Worm (Caenorhabditis elegans) whole organism, young adult: Measurements from ENCODE around the gene sad-1.

Experiments
- B0019.2 ChIP-seq: fragments of 200-800 bp; sonication (Bioruptor generic); conservative IDR thresholded peaks from 2 replicates; pipeline ENCODE4 v1.3.6; 2022; ENCODE audit warnings: missing genetic modification reagents, missing genetic modification characterization, missing compliant biosample characterization
- B0035.1 ChIP-seq: sonication (generic microtip); optimal IDR thresholded peaks from 2 replicates; lab custom pipeline; 2016; ENCODE audit warnings: missing genetic modification characterization, mild to moderate bottlenecking, missing compliant biosample characterization, missing genotype, missing genetic modification reagents
- B0336.3 ChIP-seq: fragments of 200-800 bp; sonication (Bioruptor generic); IDR thresholded peaks from 2 replicates; pipeline ENCODE4 v1.3.6; 2022; ENCODE audit warnings: missing genetic modification characterization, missing compliant biosample characterization
- D2030.7 ChIP-seq: fragments of 200-800 bp; sonication (Bioruptor generic); IDR thresholded peaks from 2 replicates; pipeline ENCODE4 v1.3.6; 2022; ENCODE audit warnings: missing genetic modification reagents, missing genetic modification characterization, missing compliant biosample characterization
- F10E7.11 ChIP-seq: sonication (generic microtip); optimal IDR thresholded peaks from 2 replicates; lab custom pipeline; 2017; ENCODE audit warnings: mild to moderate bottlenecking, missing genetic modification characterization, moderate library complexity, missing compliant biosample characterization
- F57C9.4 ChIP-seq: sonication (generic microtip); optimal IDR thresholded peaks from 2 replicates; lab custom pipeline; 2017; ENCODE audit warnings: mild to moderate bottlenecking, missing genetic modification characterization, missing compliant biosample characterization
- K11D2.4 ChIP-seq: fragments of 200-800 bp; sonication (Bioruptor generic); IDR thresholded peaks from 2 replicates; pipeline ENCODE4 v1.3.6; 2022; ENCODE audit warnings: missing genetic modification reagents, missing genetic modification characterization, missing compliant biosample characterization
- T07F8.4 ChIP-seq: sonication (generic microtip); optimal IDR thresholded peaks from 2 replicates; lab custom pipeline; 2016; ENCODE audit warnings: mild to moderate bottlenecking, missing genetic modification characterization, moderate library complexity, missing compliant biosample characterization
- Y67H2A.10 ChIP-seq: fragments of 200-800 bp; sonication (Bioruptor generic); conservative IDR thresholded peaks from 2 replicates; pipeline ENCODE4 v1.3.6; 2022; ENCODE audit warnings: missing genetic modification reagents, missing genetic modification characterization, missing compliant biosample characterization
- aptf-2 ChIP-seq: fragments of 200-800 bp; sonication (Bioruptor generic); conservative IDR thresholded peaks from 2 replicates; pipeline ENCODE4 v1.3.6; 2022; ENCODE audit warnings: missing genetic modification reagents, missing genetic modification characterization, missing compliant biosample characterization
- atf-7 ChIP-seq: sonication (generic microtip); optimal IDR thresholded peaks from 2 replicates; lab custom pipeline; 2017; ENCODE audit warnings: mild to moderate bottlenecking, missing genetic modification characterization, missing compliant biosample characterization
- athp-1 ChIP-seq: sonication (generic microtip); optimal IDR thresholded peaks from 2 replicates; lab custom pipeline; 2017; ENCODE audit warnings: mild to moderate bottlenecking, missing genetic modification characterization, missing compliant biosample characterization
- bed-1 ChIP-seq: fragments of 200-800 bp; sonication (Bioruptor generic); IDR thresholded peaks from 2 replicates; pipeline ENCODE4 v1.3.6; 2022; ENCODE audit warnings: missing genetic modification reagents, missing genetic modification characterization, missing compliant biosample characterization
- cebp-2 ChIP-seq: fragments of 200-800 bp; sonication (Bioruptor generic); IDR thresholded peaks from 2 replicates; pipeline ENCODE4 v1.3.6; 2022; ENCODE audit warnings: missing genetic modification characterization, missing compliant biosample characterization
- ceh-27 ChIP-seq: fragments of 200-800 bp; sonication (Bioruptor generic); optimal IDR thresholded peaks from 2 replicates; lab custom pipeline; 2018; ENCODE audit warnings: mild to moderate bottlenecking, missing genetic modification characterization, moderate library complexity, missing compliant biosample characterization
- ceh-79 ChIP-seq: sonication (generic microtip); optimal IDR thresholded peaks from 2 replicates; lab custom pipeline; 2017; ENCODE audit warnings: mild to moderate bottlenecking, missing genetic modification characterization, missing compliant biosample characterization
- chd-7 ChIP-seq: sonication (generic microtip); optimal IDR thresholded peaks from 2 replicates; lab custom pipeline; 2016; ENCODE audit warnings: mild to moderate bottlenecking, missing genetic modification characterization, moderate library complexity, missing compliant biosample characterization
- ets-4 ChIP-seq: fragments of 200-800 bp; sonication (Bioruptor generic); optimal IDR thresholded peaks from 2 replicates; lab custom pipeline; 2018; ENCODE audit warnings: mild to moderate bottlenecking, missing genetic modification characterization, missing compliant biosample characterization
- gei-17 ChIP-seq: fragments of 200-800 bp; sonication (Bioruptor generic); optimal IDR thresholded peaks from 2 replicates; lab custom pipeline; 2018; ENCODE audit warnings: mild to moderate bottlenecking, missing genetic modification characterization, missing compliant biosample characterization
- hlh-12 ChIP-seq: sonication (generic microtip); optimal IDR thresholded peaks from 2 replicates; lab custom pipeline; 2016; ENCODE audit warnings: missing genetic modification characterization, missing compliant biosample characterization
- hlh-26 ChIP-seq: fragments of 200-800 bp; sonication (Bioruptor generic); conservative IDR thresholded peaks from 2 replicates; pipeline ENCODE4 v1.3.6; 2022; ENCODE audit warnings: missing genetic modification reagents, missing genetic modification characterization, missing compliant biosample characterization
- hmg-1.2 ChIP-seq: fragments of 200-800 bp; sonication (Bioruptor generic); IDR thresholded peaks from 2 replicates; pipeline ENCODE4 v1.3.6; 2022; ENCODE audit warnings: missing genetic modification reagents, missing genetic modification characterization, missing compliant biosample characterization
- hsf-1 ChIP-seq: fragments of 200-800 bp; sonication (Bioruptor generic); IDR thresholded peaks from 2 replicates; pipeline ENCODE4 v1.3.6; 2022; ENCODE audit warnings: missing genetic modification reagents, missing genetic modification characterization, missing compliant biosample characterization
- let-526 ChIP-seq: fragments of 200-800 bp; sonication (Bioruptor generic); IDR thresholded peaks from 2 replicates; pipeline ENCODE4 v1.3.6; 2022; ENCODE audit warnings: missing genetic modification reagents, missing genetic modification characterization, missing compliant biosample characterization
- lin-35 ChIP-seq, 3 experiments: fragments of 150-350 bp in 2 of 3; sonication (generic microtip) in 1 of 3; optimal IDR thresholded peaks; 2 replicates each; lab custom pipeline; 2014 to 2018; ENCODE audit warnings: missing biosample characterization in 3 of 3, missing genetic modification characterization in 3 of 3, missing genetic modification reagents in 3 of 3
- lsl-1 ChIP-seq: fragments of 200-800 bp; sonication (Bioruptor generic); optimal IDR thresholded peaks from 2 replicates; lab custom pipeline; 2018; ENCODE audit warnings: mild to moderate bottlenecking, missing genetic modification characterization, moderate library complexity, missing compliant biosample characterization
- madf-10 ChIP-seq: sonication (generic microtip); optimal IDR thresholded peaks from 2 replicates; lab custom pipeline; 2016; ENCODE audit warnings: mild to moderate bottlenecking, missing genetic modification characterization, missing compliant biosample characterization
- mxl-1 ChIP-seq: sonication (generic microtip); optimal IDR thresholded peaks from 2 replicates; lab custom pipeline; 2016; ENCODE audit warnings: missing genetic modification characterization, missing compliant biosample characterization
- nfya-1 ChIP-seq: sonication (generic microtip); optimal IDR thresholded peaks from 2 replicates; lab custom pipeline; 2017; ENCODE audit warnings: antibody characterized with exemption, missing compliant biosample characterization, missing genetic modification characterization, borderline replicate concordance; ENCODE audit not compliant: insufficient read depth
- nhr-120 ChIP-seq: fragments of 200-800 bp; sonication (Bioruptor generic); IDR thresholded peaks from 2 replicates; pipeline ENCODE4 v1.3.6; 2022; ENCODE audit warnings: missing genetic modification characterization, missing compliant biosample characterization
- nhr-80 ChIP-seq: sonication (generic microtip); optimal IDR thresholded peaks from 2 replicates; lab custom pipeline; 2016; ENCODE audit warnings: missing genetic modification characterization, missing compliant biosample characterization
- nhr-90 ChIP-seq: sonication (generic microtip); optimal IDR thresholded peaks from 2 replicates; lab custom pipeline; 2016; ENCODE audit warnings: missing genotype, mild to moderate bottlenecking, missing genetic modification characterization, missing compliant biosample characterization
- pha-4 ChIP-seq: fragments of 150-350 bp; sonication (generic microtip); optimal IDR thresholded peaks from 2 replicates; lab custom pipeline; 2014; ENCODE audit warnings: missing biosample characterization, missing genetic modification reagents, missing genetic modification characterization
- rpc-1 ChIP-seq, 2 experiments: fragments of 150-350 bp in 1 of 2; sonication (generic microtip) in 1 of 2; optimal IDR thresholded peaks; 2 replicates each; lab custom pipeline; 2014 to 2018; ENCODE audit warnings: missing biosample characterization in 1 of 2, missing genetic modification characterization in 1 of 2, missing genetic modification reagents in 1 of 2, missing genotype in 1 of 2
- sea-2 ChIP-seq: fragments of 200-800 bp; sonication (Bioruptor generic); IDR thresholded peaks from 2 replicates; pipeline ENCODE4 v1.3.6; 2022; ENCODE audit warnings: missing genetic modification characterization, missing compliant biosample characterization
- snpc-3.4 ChIP-seq: sonication (generic microtip); optimal IDR thresholded peaks from 2 replicates; lab custom pipeline; 2017; ENCODE audit warnings: missing genetic modification characterization, mild to moderate bottlenecking, missing compliant biosample characterization, antibody characterized with exemption, moderate library complexity, missing genotype, missing genetic modification reagents
- tbp1 ChIP-seq: fragments of 200-800 bp; sonication (Bioruptor generic); optimal IDR thresholded peaks from 2 replicates; lab custom pipeline; 2018; ENCODE audit warnings: mild to moderate bottlenecking, missing genetic modification characterization, missing compliant biosample characterization
- tlf-1 ChIP-seq: fragments of 200-800 bp; sonication (Bioruptor generic); optimal IDR thresholded peaks from 2 replicates; lab custom pipeline; 2018; ENCODE audit warnings: mild to moderate bottlenecking, missing genetic modification characterization, missing compliant biosample characterization
- zfh-2 ChIP-seq: fragments of 200-800 bp; sonication (Bioruptor generic); conservative IDR thresholded peaks from 2 replicates; pipeline ENCODE4 v1.3.6; 2022; ENCODE audit warnings: missing genetic modification reagents, missing genetic modification characterization, missing compliant biosample characterization
- zim-3 ChIP-seq: sonication (generic microtip); optimal IDR thresholded peaks from 2 replicates; lab custom pipeline; 2017; ENCODE audit warnings: mild to moderate bottlenecking, missing genetic modification characterization, moderate library complexity, missing compliant biosample characterization
- ztf-18 ChIP-seq: sonication (generic microtip); optimal IDR thresholded peaks from 2 replicates; lab custom pipeline; 2016; ENCODE audit warnings: missing genotype, mild to moderate bottlenecking, missing genetic modification characterization, missing compliant biosample characterization
- ztf-22 ChIP-seq: fragments of 200-800 bp; sonication (Bioruptor generic); optimal IDR thresholded peaks from 2 replicates; lab custom pipeline; 2018; ENCODE audit warnings: mild to moderate bottlenecking, missing genetic modification characterization, moderate library complexity, missing compliant biosample characterization
- ztf-25 ChIP-seq: fragments of 200-800 bp; sonication (Bioruptor generic); IDR thresholded peaks from 2 replicates; pipeline ENCODE4 v1.3.6; 2022; ENCODE audit warnings: missing genetic modification reagents, missing genetic modification characterization, missing compliant biosample characterization
- ztf-3 ChIP-seq: fragments of 200-800 bp; sonication (Bioruptor generic); optimal IDR thresholded peaks from 2 replicates; lab custom pipeline; 2018; ENCODE audit warnings: mild to moderate bottlenecking, missing genetic modification characterization, missing compliant biosample characterization

The sad-1 gene

DNA sequence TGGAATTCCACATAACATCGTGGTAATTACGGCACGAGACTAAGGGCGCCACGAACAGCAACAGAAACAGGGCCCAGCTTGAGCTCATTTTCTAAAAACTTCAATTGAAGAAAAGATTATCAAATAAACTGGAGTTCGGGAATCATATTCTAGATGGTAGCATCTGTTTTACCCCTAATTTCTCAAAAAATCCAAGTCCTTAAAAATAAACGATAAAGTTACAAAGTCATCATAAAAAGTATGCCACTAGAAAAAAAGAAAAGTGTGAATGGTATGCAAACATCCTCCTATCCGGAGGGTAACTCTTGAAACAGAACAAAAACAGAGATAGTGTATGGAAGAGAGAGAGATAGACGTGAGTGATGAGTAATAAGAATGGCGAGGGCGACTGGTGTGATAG is 23.1 kb downstream of the sad-1 start, which contains the start of gene efn-3:
TSS of gene efn-3 (minus strand) at position 101 of the 400 bp plus-strand sequence.
- TF ChIP-seq atf-7 (tag; lab: Kevin White, UChicago), result no peak

DNA sequence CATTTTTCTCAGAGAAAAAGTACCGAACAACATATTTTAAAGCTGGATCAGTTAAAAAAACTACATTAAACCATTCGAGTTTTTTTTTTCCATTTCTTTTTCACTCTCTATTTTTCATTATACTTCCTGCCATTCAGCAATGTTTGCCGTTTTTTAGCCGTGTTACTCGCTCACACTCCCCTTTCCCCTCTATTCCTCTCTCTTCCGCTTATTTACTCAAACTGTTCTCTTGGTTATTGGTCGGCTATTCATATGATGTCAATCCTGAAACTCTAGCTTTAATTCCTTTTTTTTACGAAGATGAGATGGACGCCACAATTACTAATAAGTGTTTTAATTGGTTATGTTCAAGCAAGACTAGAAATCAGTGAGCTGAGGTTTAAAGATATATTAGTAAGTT is 28.6 kb downstream of the sad-1 start, which contains the start of gene tre-4:
TSS of gene tre-4 (plus strand) at position 301 of the 400 bp plus-strand sequence.
- TF ChIP-seq rpc-1 (optimal IDR thresholded peaks at IDR 0.05; lab: Kevin White, UChicago) (no peak), rpc-1 (tag; optimal IDR thresholded peaks at IDR 0.05; lab: Kevin White, UChicago) (no peak), nhr-80 (tag; lab: Kevin White, UChicago) (peak; percentile 22)

DNA sequence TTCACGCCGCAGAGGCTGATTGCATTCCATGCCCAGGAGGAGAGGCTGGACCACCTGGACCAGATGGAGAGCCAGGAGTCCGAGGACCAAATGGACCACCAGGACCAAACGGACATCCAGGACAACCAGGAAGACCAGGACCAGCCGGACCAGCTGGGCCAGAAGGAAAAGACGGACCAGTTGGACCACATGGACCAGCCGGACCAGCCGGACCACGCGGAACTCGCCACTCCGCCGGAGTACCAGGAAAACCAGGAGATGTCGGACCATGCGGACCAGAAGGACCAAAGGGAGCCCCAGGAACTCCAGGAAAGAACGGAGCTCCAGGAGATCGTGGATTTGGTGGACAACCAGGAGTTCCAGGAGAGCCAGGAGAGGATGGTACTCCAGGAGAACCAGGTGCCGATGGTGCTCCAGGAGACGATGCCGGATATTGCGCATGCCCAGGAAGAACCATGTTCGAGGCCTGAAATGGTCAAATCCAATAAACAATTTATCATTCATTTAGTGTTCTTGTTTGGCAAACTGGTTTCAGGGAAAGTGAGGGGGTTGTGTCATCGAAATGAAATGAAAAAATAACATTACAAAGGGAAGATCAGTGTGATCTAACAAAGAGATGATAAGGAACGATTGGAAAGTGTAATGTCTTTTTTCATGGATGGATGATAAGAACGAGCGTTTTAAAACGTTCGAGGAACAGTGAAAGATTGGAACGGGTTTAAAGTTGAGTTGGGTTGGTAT is 30.4 kb downstream of the sad-1 start:
- TF ChIP-seq ceh-27 (GFP tag; lab: Kevin White, UChicago), result no peak
- no peak for TF ChIP-seq rpc-1 (optimal IDR thresholded peaks at IDR 0.05; lab: Kevin White, UChicago)
- TF ChIP-seq rpc-1 (tag; optimal IDR thresholded peaks at IDR 0.05; lab: Kevin White, UChicago), result no peak
- no peak for TF ChIP-seq snpc-3.4 (tag; lab: Kevin White, UChicago)
- no peak for TF ChIP-seq gei-17 (GFP tag; lab: Kevin White, UChicago)
- no peak for TF ChIP-seq T07F8.4 (tag; lab: Kevin White, UChicago)
- TF ChIP-seq lsl-1 (GFP tag; lab: Kevin White, UChicago), result no peak
- no peak for TF ChIP-seq tlf-1
- no peak for TF ChIP-seq ztf-18 (tag; lab: Kevin White, UChicago)
- no peak for TF ChIP-seq madf-10
- no peak for TF ChIP-seq Y67H2A.10 (GFP tag; lab: Robert Waterston, UW)
- TF ChIP-seq ztf-3, result no peak
- no peak for TF ChIP-seq mxl-1
- no peak for TF ChIP-seq lin-35 (GFP tag; optimal IDR thresholded peaks at IDR 0.05; lab: Kevin White, UChicago)
- no peak for TF ChIP-seq nhr-90 (tag; lab: Kevin White, UChicago)
- peak; percentile 58; the same call in 1 of the 2 replicates for TF ChIP-seq sea-2 (GFP tag; lab: Robert Waterston, UW)
- no peak for TF ChIP-seq hmg-1.2 (GFP tag; lab: Robert Waterston, UW)
- no peak for TF ChIP-seq chd-7
- TF ChIP-seq hsf-1 (GFP tag; lab: Robert Waterston, UW), result no peak
- no peak for TF ChIP-seq nfya-1 (tag; lab: Kevin White, UChicago)
- no peak for TF ChIP-seq pha-4 (tag; lab: Kevin White, UChicago)
- TF ChIP-seq hlh-26, result no peak
- TF ChIP-seq tbp1 (GFP tag; lab: Kevin White, UChicago), result no peak
- TF ChIP-seq F57C9.4 (tag; lab: Kevin White, UChicago), result no peak
- no peak for TF ChIP-seq D2030.7 (GFP tag; lab: Robert Waterston, UW)
- no peak for TF ChIP-seq ztf-25 (GFP tag; lab: Robert Waterston, UW)
- TF ChIP-seq let-526, result no peak
- TF ChIP-seq athp-1 (tag; lab: Kevin White, UChicago), result no peak
- TF ChIP-seq aptf-2 (GFP tag; lab: Robert Waterston, UW), result no peak
- no peak for TF ChIP-seq zim-3
- TF ChIP-seq ets-4 (GFP tag; lab: Kevin White, UChicago), result no peak
- TF ChIP-seq K11D2.4, result no peak
- TF ChIP-seq ceh-79, result peak; percentile 13
- no peak for TF ChIP-seq bed-1 (GFP tag; lab: Robert Waterston, UW)
- no peak for TF ChIP-seq cebp-2 (GFP tag; lab: Robert Waterston, UW)
- peak; percentile 90 for TF ChIP-seq zfh-2 (GFP tag; lab: Robert Waterston, UW)
- 0 out of 2 replicates have a peak, but pooled peaks have one; percentile 38 for TF ChIP-seq B0336.3 (GFP tag; lab: Robert Waterston, UW)
- TF ChIP-seq F10E7.11 (tag; lab: Kevin White, UChicago), result no peak
- no peak for TF ChIP-seq nhr-120 (GFP tag; lab: Robert Waterston, UW)
- no peak for TF ChIP-seq B0035.1 (tag; lab: Kevin White, UChicago)
- TF ChIP-seq B0019.2 (GFP tag; lab: Robert Waterston, UW), result no peak
- TF ChIP-seq hlh-12 (tag; lab: Kevin White, UChicago), result no peak
- no peak for TF ChIP-seq ztf-22 (GFP tag; lab: Kevin White, UChicago)
